Worm (Caenorhabditis elegans) whole organism, dauer: Measurements from ENCODE around the gene cid-1.

Source experiments
- unc-62 ChIP-seq: sonication (generic microtip); optimal IDR thresholded peaks from 2 replicates; lab custom pipeline; 2017; ENCODE audit warnings: missing biosample characterization, missing genetic modification reagents, missing genetic modification characterization

cid-1 gene

DNA sequence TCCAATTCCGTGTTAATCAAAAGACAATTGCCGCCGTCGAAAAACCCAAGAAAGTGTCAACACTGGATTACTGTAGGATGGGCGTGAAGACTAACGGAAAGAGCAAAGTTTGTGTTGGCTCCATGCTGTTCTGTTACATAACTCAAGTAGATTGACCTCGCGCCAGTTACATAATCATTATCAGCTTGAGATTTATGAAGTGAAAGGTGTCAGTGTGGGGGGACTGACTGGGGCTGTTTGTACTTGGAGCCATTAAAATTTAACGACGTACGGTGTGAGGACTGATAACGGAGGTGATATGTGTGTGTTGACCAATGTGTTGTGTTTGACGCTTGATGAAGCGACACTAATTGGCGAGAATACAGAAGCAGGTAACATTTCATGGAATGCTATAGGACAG, 27.0 kb upstream of the cid-1 start:
- no peak for TF ChIP-seq unc-62 (GFP tag; lab: Kevin White, UChicago)

DNA sequence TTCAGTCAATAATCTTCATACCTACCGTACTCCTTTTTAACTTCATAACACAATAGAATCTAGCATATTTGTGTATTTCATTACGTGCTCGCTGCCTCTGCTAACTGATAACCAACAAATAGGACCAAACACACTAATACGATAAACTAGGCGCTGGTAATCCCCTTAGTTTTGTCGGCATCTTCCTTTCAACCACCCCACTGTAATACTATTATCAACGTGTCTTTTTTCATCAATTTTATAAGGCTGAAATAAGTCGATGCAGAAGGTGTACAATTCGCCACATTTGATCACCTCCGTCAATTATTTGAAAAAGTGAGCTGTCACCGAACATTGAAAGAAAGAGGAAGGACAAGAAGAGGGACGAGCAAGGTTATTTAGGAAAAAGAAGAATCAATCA, 26.3 kb upstream of the cid-1 start:
- TF ChIP-seq unc-62 (GFP tag; lab: Kevin White, UChicago), result no peak

DNA sequence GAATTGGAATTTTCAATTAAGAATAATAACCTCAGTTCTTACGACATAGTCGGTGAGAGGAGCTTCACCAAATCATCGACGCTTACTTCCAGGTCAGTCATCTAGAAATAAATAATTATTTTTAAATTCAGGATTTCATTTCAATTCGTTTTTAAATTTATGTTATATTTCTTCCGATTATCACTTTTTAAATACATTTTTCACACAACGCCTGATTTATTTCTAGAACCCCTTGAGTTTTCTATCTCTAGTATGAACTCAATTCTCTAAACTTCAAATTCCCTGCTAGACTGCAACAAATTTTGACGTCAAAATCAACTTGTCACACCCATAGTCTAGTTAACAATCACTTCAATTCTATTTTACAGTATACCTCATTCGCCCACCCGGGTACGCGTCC, 24.2 kb upstream of the cid-1 start, which contains the start of gene Y54H5A.2:
TSS of gene Y54H5A.2 (minus strand) at position 101 of the 400 bp plus-strand sequence.
- TF ChIP-seq unc-62 (GFP tag; lab: Kevin White, UChicago), result no peak

DNA sequence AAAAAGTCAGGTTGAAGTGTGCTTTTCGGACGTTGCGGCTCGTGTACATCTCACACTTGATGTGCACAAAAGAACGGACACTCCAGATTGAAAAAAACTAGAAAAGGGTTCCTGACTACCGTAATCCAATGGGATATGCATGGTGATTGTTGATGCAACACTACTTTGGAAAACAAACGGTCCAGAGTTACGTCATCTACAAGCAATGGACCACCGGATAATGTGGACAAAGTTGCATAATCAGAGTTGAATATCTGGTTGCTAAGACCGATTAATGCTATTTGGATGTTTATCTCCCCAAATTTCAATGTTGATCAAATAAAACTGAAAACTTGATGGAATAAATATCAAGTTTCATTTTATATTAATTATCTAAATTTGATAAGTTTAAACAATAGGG, 23.7 kb upstream of the cid-1 start:
- no peak for TF ChIP-seq unc-62 (GFP tag; lab: Kevin White, UChicago)

DNA sequence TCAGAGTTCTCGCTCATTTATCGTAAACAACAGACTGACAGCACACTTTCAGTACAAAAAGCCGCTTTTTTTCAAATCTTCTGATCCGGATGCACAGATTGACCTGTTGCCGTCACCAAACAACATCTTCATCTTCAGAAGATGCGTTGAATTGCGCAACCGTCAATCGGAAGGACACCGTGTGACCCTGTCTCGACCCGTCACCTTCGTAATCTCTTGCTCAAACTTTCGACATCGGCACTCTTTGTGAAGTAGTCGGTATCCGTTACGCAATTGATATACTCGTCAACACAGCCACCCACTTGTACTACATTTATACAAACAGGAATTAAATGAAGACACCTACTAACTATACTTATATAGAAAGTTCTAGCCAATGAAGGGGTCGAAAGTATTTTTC, 22.7 kb upstream of the cid-1 start:
- no peak for TF ChIP-seq unc-62 (GFP tag; lab: Kevin White, UChicago)

DNA sequence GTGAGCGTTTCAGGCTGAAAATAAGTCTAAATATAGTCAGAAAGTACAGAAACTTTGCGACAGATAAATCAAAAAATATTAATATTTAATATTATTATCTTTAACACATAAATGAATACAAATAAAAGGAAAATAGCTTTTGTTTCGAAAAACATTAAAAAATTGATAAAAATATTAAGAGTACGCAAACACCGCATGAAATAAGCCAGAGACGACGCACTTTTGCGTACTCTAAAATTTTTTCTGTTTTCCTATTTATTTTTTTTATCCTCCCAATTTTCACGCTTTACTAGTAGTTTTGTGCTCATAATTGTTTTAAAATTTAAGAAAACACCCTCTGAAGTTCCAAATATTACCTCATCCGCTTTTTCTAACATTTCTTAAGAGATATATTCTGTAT, 20.6 kb upstream of the cid-1 start, which contains the start of the genes rbm-42 and grwd-1:
TSS of gene rbm-42 (minus strand) at position 93 of the 400 bp plus-strand sequence.
TSS of gene grwd-1 (plus strand) at position 328 of the 400 bp plus-strand sequence.
- TF ChIP-seq unc-62 (GFP tag; lab: Kevin White, UChicago), result no peak

DNA sequence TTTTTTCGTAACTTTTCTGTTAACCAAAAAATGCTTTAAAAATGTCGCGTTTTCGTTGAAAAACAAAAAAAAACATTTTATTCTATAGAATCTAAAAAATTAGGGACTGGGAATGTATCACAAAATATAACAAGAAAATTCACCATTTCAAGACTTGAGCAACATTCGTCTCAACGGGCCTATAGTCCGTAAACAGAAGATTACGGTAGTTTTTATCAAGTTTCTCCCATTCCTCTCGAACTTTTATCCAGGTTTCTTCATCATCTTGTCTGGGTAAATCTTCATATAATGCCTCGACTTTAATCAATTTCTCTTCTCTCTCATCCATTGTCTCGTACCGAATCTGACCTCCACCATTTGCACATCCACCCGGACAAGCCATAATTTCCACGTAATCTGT, 18.3 kb upstream of the cid-1 start:
- no peak for TF ChIP-seq unc-62 (GFP tag; lab: Kevin White, UChicago)

DNA sequence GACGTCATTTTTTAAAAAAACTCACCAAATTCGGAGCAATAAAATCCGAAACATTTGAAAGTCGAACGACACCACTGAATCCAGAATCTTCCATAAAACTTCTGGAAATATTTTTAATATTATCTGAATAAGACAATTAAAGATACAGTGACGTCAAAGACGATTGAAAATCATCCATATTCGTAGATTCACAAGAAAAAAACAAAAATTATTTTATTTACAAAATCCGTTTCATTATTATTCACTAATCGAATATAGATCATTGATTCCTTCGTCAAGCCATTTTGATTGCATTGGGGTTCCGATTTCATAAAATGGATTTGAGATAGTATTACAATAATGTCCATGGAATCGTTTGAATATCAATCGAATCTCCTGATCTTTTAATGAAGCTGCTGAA, 15.0 kb upstream of the cid-1 start, which contains the start of gene oxy-4:
TSS of gene oxy-4 (minus strand) at position 101 of the 400 bp plus-strand sequence.
- no peak for TF ChIP-seq unc-62 (GFP tag; lab: Kevin White, UChicago)

DNA sequence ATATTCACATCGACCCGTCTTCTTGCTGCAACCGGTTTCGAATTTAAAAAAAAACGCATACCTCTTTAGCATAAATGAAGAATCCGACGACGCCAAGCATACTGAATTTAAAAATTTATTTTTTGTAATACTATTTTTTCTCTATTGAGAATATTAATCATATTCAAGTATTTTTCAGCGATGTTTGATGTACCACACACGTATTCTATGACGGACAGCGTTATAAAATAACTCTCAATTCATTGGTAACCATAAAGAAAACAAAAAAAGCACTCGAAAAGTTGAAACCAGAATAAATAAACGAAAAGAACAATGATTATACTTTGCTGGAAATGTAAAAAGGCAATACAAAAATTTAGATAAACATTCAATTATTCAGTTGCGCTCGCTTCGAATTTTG, 14.2 kb upstream of the cid-1 start, which contains the start of gene T10F2.5:
TSS of gene T10F2.5 (minus strand) at position 101 of the 400 bp plus-strand sequence.
- TF ChIP-seq unc-62 (GFP tag; lab: Kevin White, UChicago), result no peak

DNA sequence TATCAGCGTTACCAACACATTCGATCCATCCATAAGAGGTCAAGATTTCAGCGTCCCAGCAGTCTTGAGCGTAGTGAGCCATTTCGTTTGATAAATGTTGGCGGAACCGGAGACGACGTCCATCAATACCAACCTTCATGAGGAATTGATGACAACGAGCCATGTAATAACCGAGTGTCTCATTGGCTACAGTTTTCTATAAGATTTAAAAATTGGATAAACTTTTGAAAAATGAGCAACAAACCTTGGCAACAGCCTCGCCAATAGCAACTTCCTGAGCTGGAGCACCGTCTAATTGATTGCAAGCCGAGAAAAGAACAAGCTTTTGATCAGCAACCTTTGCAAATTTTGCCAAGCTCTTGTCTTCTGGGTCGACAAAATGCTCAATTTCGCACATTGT, 12.9 kb upstream of the cid-1 start:
- no peak for TF ChIP-seq unc-62 (GFP tag; lab: Kevin White, UChicago)

DNA sequence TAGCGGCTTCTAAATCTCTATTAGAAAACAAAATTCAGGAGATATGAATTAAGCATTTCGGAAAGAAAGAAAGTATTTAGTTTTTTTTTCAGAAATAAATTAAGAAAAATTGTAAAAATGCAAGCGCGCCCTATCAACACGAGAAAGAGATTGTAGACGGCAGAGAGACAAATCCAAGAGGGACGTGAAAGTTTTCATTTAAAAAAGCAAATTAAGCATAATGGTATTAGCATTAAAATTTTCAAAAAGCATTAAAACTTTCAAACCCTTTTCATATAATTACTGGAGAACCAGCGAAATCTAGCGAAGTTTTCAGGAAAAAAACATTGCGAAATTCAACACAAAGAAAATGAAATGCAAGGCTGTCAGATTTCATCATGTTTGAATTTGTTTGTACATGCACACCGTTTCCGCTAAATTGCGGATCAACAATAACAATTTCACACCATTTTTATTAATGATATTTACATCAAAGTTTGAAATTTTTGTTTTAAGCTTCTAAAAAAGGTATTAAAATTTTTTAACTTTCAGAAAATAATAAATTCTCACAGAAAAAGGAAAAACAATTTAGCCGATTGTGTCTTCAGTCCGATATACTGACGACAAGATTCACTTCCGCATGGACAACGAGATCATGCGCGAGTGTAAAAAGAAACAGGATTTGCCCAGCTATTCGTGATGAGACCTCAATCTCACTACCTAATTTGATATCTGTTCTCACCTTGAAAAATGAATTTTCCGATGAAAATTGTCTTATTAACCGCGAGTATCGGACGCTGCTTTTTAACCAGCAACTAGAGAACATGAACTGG, 10.7 kb upstream of the cid-1 start, which contains the start of gene gars-1:
TSS of gene gars-1 (minus strand) at position 808 of the 812 bp plus-strand sequence.
- no peak for TF ChIP-seq unc-62 (GFP tag; lab: Kevin White, UChicago)

DNA sequence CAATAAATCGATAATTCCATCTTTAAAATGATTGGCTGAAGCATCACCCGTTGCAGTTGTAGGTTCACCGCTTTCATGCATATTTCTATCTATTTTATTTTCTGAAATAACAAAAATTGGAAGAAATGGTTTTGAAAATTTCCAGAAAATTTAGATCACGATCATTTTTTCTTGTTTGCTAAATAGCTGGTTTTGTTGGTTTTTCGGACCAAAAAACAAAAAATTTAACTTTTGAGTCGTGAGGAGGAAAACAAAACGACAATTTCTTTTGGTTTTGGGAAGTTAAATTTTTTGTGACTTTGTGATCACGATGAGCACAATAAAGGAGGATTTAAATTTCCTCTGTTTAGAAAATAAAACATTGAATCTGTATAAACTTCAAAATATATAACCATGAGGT, 8.5 kb upstream of the cid-1 start, which contains the start of gene T10F2.2:
TSS of gene T10F2.2 (minus strand) at position 101 of the 400 bp plus-strand sequence.
- TF ChIP-seq unc-62 (GFP tag; lab: Kevin White, UChicago), result no peak

DNA sequence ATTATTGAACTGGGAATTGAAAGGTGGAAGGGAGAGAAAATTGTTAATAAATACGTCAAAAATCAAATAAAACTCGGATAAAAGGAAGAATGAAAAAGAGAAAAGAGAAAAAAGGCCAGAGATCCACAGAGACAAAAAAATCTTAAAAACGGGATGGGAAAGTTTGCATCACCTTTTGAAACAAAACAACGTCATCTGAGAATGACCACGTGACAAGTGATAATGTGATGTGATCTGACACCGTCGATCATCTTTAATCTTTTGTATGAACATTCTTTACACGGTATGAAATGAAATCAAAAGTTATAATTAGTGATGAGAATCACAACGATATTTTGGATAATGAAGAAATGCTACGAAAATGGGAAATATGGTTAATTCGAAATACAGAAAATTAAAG, 8.0 kb upstream of the cid-1 start:
- no peak for TF ChIP-seq unc-62 (GFP tag; lab: Kevin White, UChicago)

DNA sequence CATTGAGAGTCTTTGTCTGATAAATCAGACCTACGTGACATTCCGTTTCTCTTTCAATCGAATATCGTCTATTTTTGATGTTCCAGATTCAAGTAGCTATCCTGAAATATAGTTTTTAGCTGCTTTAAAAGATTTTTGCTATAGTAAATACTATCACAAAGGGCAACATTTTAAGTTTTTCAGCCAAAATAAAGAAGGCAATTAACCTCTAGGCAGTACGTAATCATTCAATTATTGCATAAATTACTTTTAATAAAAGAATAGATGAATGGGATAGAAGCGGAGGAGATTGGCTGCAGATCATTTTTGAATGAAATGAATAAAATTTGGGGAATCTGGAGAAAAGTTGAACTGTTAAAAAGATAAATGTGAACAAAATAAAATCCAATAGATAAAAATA, 4.0 kb upstream of the cid-1 start, which contains the start of gene ulp-1:
TSS of gene ulp-1 (minus strand) at position 101 of the 400 bp plus-strand sequence.
- TF ChIP-seq unc-62 (GFP tag; lab: Kevin White, UChicago), result no peak

DNA sequence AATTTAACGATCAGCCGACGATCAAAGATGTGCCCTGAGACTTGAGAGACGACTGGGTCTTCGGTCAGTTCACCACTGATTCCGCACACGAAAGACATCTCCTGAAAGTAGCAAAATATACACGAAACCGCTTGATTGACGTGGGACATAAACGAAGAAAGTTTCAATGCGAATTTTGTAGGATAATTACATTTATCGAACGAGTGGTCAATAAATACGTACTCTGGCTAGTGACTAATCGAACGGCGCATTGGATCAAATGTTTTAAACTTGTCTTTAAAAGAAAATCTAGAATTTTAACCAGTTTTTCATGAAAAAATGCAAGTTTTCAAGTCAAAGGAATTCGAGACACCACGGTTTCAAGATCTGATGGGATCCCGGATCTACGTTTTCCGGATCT, 1.8 kb upstream of the cid-1 start, which contains the start of gene prp-19:
TSS of gene prp-19 (minus strand) at position 101 of the 400 bp plus-strand sequence.
- TF ChIP-seq unc-62 (GFP tag; lab: Kevin White, UChicago), result no peak

DNA sequence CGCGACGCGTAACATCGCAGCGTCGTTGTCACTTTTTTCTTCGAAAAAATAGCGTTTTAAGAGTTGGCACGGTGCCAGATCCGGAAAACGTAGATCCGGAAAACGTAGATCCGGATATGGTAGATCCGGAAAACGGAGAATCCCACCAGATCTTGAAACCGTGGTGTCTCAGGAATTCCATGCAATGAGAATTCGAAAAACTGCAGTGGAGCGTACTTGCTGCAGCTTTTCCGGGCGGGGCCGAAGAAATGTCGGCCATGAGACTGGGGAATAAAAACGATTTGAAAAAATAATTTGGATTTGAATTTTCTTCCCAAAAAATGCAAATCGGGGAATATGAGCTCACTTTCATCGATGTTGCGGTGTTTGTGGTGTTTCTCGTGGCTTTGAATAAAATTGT, 1.3 kb upstream of the cid-1 start, which contains the start of gene K10D2.5:
TSS of gene K10D2.5 (plus strand) at position 251 of the 400 bp plus-strand sequence.
- TF ChIP-seq unc-62 (GFP tag; lab: Kevin White, UChicago), result no peak
